Worm (Caenorhabditis elegans) whole organism, L4/young adult: Measurements from ENCODE around the gene mcm-5.

Experiments
- W03F9.2 ChIP-seq: fragments of 150-350 bp; optimal IDR thresholded peaks from 2 replicates; lab custom pipeline; 2014; ENCODE audit warnings: missing biosample characterization, missing genetic modification characterization
- him-1 ChIP-seq: sonication (generic microtip); optimal IDR thresholded peaks from 2 replicates; lab custom pipeline; 2016; ENCODE audit warnings: missing genotype, missing genetic modification reagents, missing genetic modification characterization, missing compliant biosample characterization

ce11 chrIII:4244285-4244684 lies 46.8 kb downstream of the mcm-5 start, which contains the start of gene zhit-2:
- TF ChIP-seq him-1 (tag; lab: Kevin White, UChicago) (no peak), W03F9.2 (tag; lab: Kevin White, UChicago) (no peak)
